Worm (Caenorhabditis elegans) whole organism, early embryonic: ENCODE data around the gene F08F8.7.

Source experiments
- B0310.2 ChIP-seq: sonication (generic microtip); optimal IDR thresholded peaks from 2 replicates; lab custom pipeline; 2016; ENCODE audit warnings: mild to moderate bottlenecking, missing genetic modification characterization, missing compliant biosample characterization
- F13C5.2 ChIP-seq: sonication (generic microtip); optimal IDR thresholded peaks from 2 replicates; lab custom pipeline; 2017; ENCODE audit warnings: mild to moderate bottlenecking, missing genetic modification characterization, inconsistent platforms, missing compliant biosample characterization
- aly-1 ChIP-seq: sonication (generic microtip); optimal IDR thresholded peaks from 2 replicates; lab custom pipeline; 2016; ENCODE audit warnings: missing genetic modification characterization, missing compliant biosample characterization
- ama-1 ChIP-seq: fragments of 150-350 bp; optimal IDR thresholded peaks from 2 replicates; lab custom pipeline; 2014
- ceh-13 ChIP-seq: fragments of 200-800 bp; sonication (Bioruptor generic); optimal IDR thresholded peaks from 2 replicates; lab custom pipeline; 2018; ENCODE audit warnings: mild to moderate bottlenecking, missing genetic modification characterization, missing compliant biosample characterization
- ceh-36 ChIP-seq: sonication (generic microtip); optimal IDR thresholded peaks from 2 replicates; lab custom pipeline; 2016; ENCODE audit warnings: missing genetic modification characterization, inconsistent platforms, missing compliant biosample characterization
- ets-7 ChIP-seq: sonication (generic microtip); optimal IDR thresholded peaks from 2 replicates; lab custom pipeline; 2016; ENCODE audit warnings: missing genotype, missing genetic modification characterization, missing compliant biosample characterization
- flt-1 ChIP-seq: fragments of 200-800 bp; sonication (Bioruptor generic); IDR thresholded peaks from 2 replicates; pipeline ENCODE4 v1.3.6; 2022; ENCODE audit warnings: missing genetic modification characterization, missing compliant biosample characterization
- hmbx-1 ChIP-seq: sonication (generic microtip); optimal IDR thresholded peaks from 2 replicates; lab custom pipeline; 2016; ENCODE audit warnings: mild to moderate bottlenecking, missing genetic modification characterization, missing compliant biosample characterization
- hmg-4 ChIP-seq: fragments of 200-800 bp; sonication (Bioruptor generic); optimal IDR thresholded peaks from 2 replicates; lab custom pipeline; 2018; ENCODE audit warnings: mild to moderate bottlenecking, missing genetic modification characterization, missing compliant biosample characterization
- hnd-1 ChIP-seq: sonication (generic microtip); optimal IDR thresholded peaks from 2 replicates; lab custom pipeline; 2016; ENCODE audit warnings: missing genetic modification characterization, missing compliant biosample characterization
- pes-1 ChIP-seq: fragments of 200-800 bp; sonication (Bioruptor generic); IDR thresholded peaks from 2 replicates; pipeline ENCODE4 v1.3.6; 2022; ENCODE audit warnings: missing genetic modification reagents, missing genetic modification characterization, missing compliant biosample characterization
- scrt-1 ChIP-seq: fragments of 200-800 bp; sonication (Bioruptor generic); IDR thresholded peaks from 2 replicates; pipeline ENCODE4 v1.3.6; 2022; ENCODE audit warnings: missing genetic modification characterization, missing compliant biosample characterization
- sea-1 ChIP-seq: fragments of 200-800 bp; sonication (Bioruptor generic); conservative IDR thresholded peaks from 2 replicates; pipeline ENCODE4 v1.3.6; 2022; ENCODE audit warnings: missing genetic modification characterization, missing compliant biosample characterization
- tbx-11 ChIP-seq: fragments of 200-800 bp; sonication (Bioruptor generic); IDR thresholded peaks from 2 replicates; pipeline ENCODE4 v1.3.6; 2022; ENCODE audit warnings: missing genetic modification characterization, missing compliant biosample characterization
- tbx-37 ChIP-seq: fragments of 200-800 bp; sonication (Bioruptor generic); conservative IDR thresholded peaks from 2 replicates; pipeline ENCODE4 v1.3.6; 2022; ENCODE audit warnings: missing genetic modification reagents, missing genetic modification characterization, missing compliant biosample characterization
- tra-4 ChIP-seq: sonication (generic microtip); optimal IDR thresholded peaks from 2 replicates; lab custom pipeline; 2017; ENCODE audit warnings: missing genetic modification characterization, missing compliant biosample characterization

Gene F08F8.7

ce11 chrIII:7349075-7349474, 2.1 kb upstream of the F08F8.7 start, which contains the start of gene gos-28:
TSS of gene gos-28 (minus strand) at chrIII:7349175.
- TF ChIP-seq ama-1 (lab: Kevin White, UChicago) (no peak), tra-4 (tag; lab: Kevin White, UChicago) (no peak)

DNA sequence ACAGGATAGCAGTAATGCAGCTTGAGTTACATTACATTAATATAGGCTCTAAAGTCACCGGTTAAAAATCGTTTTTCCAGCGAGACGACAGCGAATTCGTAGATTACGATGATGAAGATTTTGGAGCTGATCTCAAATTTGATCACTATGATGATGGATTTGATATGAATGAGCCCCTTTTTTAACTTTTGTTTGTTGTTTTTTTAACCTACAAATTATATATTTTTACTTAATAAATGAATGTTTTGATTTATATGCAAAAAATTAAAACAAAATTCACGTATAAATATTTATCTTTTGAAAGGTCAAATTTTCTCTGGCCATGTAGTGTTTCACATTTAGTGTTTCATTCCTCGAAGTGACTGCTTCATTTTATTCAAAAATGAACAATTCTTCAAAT, 3.6 kb downstream of the F08F8.7 start, which contains the start of gene F08F8.6:
Gene F08F8.6, plus strand, starts transcription at position 301 of the 400 bp plus-strand sequence.
- no peak for TF ChIP-seq hmg-4 (GFP tag; lab: Kevin White, UChicago)
- TF ChIP-seq pes-1 (GFP tag; lab: Robert Waterston, UW): no peak

- no peak for TF ChIP-seq ceh-13 (GFP tag; lab: Kevin White, UChicago)
- no peak for TF ChIP-seq ets-7 (tag; lab: Kevin White, UChicago)
- TF ChIP-seq ama-1 (lab: Kevin White, UChicago): no peak
- no peak for TF ChIP-seq aly-1
- no peak for TF ChIP-seq hmbx-1
- TF ChIP-seq sea-1 (GFP tag; lab: Robert Waterston, UW): no peak
- no peak for TF ChIP-seq B0310.2
- no peak for TF ChIP-seq tbx-11 (GFP tag; lab: Robert Waterston, UW)
- TF ChIP-seq pes-1 (GFP tag; lab: Robert Waterston, UW): no peak
- no peak for TF ChIP-seq tra-4 (tag; lab: Kevin White, UChicago)
- TF ChIP-seq hnd-1 (tag; lab: Kevin White, UChicago): no peak
- TF ChIP-seq F13C5.2 (tag; lab: Kevin White, UChicago): no peak
- TF ChIP-seq hmg-4 (GFP tag; lab: Kevin White, UChicago): no peak
- TF ChIP-seq flt-1 (GFP tag; lab: Robert Waterston, UW): no peak
- TF ChIP-seq scrt-1 (GFP tag; lab: Robert Waterston, UW): no peak
- TF ChIP-seq tbx-37 (GFP tag; lab: Robert Waterston, UW): no peak
- TF ChIP-seq ceh-36: no peak
These were observed 7.8 kb downstream of the F08F8.7 start for ce11 chrIII:7339138-7339537.

DNA sequence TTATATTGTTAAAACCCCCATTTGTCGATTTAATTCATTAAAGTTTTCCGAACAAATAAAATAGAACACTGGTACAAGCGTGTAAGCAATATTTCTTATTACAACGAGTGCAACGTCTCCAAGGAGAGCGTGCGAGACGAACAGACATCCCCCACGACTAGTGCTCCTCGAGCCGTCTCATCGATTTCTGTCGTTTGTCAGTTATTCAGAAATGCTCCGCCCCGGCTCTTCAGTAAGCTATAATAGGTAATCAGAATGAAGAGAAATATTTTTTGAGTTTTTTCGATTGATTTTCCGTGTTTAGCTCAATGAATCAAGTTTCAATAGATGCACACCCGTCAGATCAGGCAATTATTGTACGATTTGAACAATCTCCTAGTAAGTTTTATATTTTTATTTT, 8.3 kb downstream of the F08F8.7 start, which contains the start of gene kap-1:
Gene kap-1, plus strand, starts transcription at position 143 of the 400 bp plus-strand sequence.
- TF ChIP-seq hmbx-1 (no peak), aly-1 (no peak), F13C5.2 (tag; lab: Kevin White, UChicago) (no peak), sea-1 (GFP tag; lab: Robert Waterston, UW) (no peak), ama-1 (lab: Kevin White, UChicago) (no peak), ets-7 (tag; lab: Kevin White, UChicago) (no peak), tbx-37 (GFP tag; lab: Robert Waterston, UW) (no peak), tra-4 (tag; lab: Kevin White, UChicago) (no peak), ceh-36 (no peak), pes-1 (GFP tag; lab: Robert Waterston, UW) (no peak)

DNA sequence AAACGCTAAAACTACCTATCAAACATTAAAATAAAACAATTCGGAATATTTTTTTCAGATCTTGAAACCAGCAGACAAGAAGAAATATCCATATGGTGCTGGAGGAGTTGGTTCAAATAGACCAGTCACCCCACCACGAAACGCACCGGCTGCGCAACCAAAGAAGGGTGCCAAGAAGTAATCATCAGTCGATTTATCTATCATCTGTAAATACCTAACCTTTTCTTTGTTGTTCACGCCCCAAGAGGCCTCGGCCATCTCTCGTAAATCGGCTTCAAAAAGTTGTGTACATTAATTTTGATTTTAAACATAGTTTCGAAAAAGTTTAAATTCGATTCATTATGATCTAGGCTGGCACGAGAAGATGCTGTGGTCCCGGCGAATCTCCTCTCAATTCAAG, 8.9 kb downstream of the F08F8.7 start:
- TF ChIP-seq tbx-11 (GFP tag; lab: Robert Waterston, UW) (0 out of 2 replicates have a peak, but pooled peaks have one; percentile 10), F13C5.2 (tag; lab: Kevin White, UChicago) (no peak)

ce11 chrIII:7336214-7336613, 10.7 kb downstream of the F08F8.7 start, which contains the start of gene gsp-2:
TSS of gene gsp-2 (plus strand) at chrIII:7336587.
- TF ChIP-seq tra-4 (tag; lab: Kevin White, UChicago) (no peak), hmg-4 (GFP tag; lab: Kevin White, UChicago) (peak; percentile 10)

DNA sequence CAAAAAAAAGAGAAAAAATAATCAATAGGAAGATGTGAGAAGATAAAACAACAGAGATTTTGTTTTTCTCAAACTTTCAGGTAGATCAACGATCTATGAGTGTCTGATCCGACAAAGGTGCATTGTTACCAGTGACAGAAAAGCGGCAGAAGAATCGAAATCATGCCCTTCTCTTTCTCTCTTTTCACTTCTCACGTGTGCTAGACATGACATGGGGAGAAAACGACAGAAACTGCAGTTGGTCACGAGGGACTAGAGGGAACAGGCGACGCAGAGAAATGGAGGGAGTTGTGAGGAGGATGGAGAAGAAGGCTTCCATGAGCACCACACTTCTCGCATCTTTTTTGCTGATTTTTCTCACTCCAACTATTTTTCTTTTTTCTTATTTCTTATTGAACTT, 11.7 kb downstream of the F08F8.7 start, which contains the start of gene F56C9.10:
Gene F56C9.10, minus strand, starts transcription at position 97 of the 400 bp plus-strand sequence.
- TF ChIP-seq hmg-4 (GFP tag; lab: Kevin White, UChicago) (peak; percentile 40), F13C5.2 (tag; lab: Kevin White, UChicago) (peak; percentile 25), aly-1 (no peak), ceh-36 (no peak)

- no peak for TF ChIP-seq ama-1 (lab: Kevin White, UChicago)
- TF ChIP-seq sea-1 (GFP tag; lab: Robert Waterston, UW): no peak
- TF ChIP-seq scrt-1 (GFP tag; lab: Robert Waterston, UW): no peak
- no peak for TF ChIP-seq tra-4 (tag; lab: Kevin White, UChicago)
- TF ChIP-seq ceh-36: no peak
- no peak for TF ChIP-seq tbx-11 (GFP tag; lab: Robert Waterston, UW)
- no peak for TF ChIP-seq F13C5.2 (tag; lab: Kevin White, UChicago)
- no peak for TF ChIP-seq tbx-37 (GFP tag; lab: Robert Waterston, UW)
- no peak for TF ChIP-seq pes-1 (GFP tag; lab: Robert Waterston, UW)
- TF ChIP-seq hmg-4 (GFP tag; lab: Kevin White, UChicago): no peak
- TF ChIP-seq aly-1: no peak
- TF ChIP-seq flt-1 (GFP tag; lab: Robert Waterston, UW): no peak
- no peak for TF ChIP-seq hnd-1 (tag; lab: Kevin White, UChicago)
- TF ChIP-seq B0310.2: no peak
- TF ChIP-seq hmbx-1: no peak
- TF ChIP-seq ets-7 (tag; lab: Kevin White, UChicago): no peak
- no peak for TF ChIP-seq ceh-13 (GFP tag; lab: Kevin White, UChicago)
These were observed 15.3 kb downstream of the F08F8.7 start for ce11 chrIII:7331671-7332070.
